Fruit fly (Drosophila melanogaster): ENCODE data around the gene mib1.
A peak's percentile ranks its signal among the peaks of the same experiment; 100 is the strongest.

Gene mib1

DNA sequence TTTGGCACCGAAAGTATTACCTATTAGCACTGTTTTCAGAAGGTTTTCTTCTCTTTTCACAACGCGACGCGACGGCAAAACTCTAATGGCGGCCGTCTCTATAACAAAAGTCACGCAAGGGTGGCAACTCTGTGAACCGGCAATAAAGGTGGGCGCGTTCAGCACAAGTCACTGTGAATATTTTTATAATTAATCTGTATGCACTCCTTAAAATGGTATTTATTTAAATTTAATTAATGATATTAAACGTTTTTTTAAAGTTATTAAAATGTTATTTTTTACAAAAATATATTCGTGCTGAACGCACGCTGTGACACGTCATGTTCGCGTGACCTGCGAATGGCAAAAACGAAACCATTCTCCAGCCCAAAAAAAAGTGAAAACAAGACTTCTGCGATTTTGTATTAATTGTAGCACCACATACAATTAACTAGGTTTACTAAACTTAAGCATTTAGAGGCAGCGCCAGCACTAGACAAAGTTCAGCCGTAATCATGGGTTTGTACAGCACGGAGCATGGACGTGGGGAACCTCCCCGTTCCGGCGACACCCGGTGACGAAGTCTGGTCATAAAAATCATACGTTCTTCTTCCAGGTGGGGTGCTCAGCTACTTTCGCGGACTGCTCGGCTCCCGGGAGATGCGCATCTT is 28.7 kb downstream of the mib1 start, which contains the start of the genes brm and Arl1:
Gene brm (minus strand): TSS at position 87 of the 650 bp plus-strand sequence.
Gene Arl1 (plus strand): TSS at position 353 of the 650 bp plus-strand sequence.
- TF ChIP-seq rn (GFP tag; IDR thresholded peaks at IDR 0.05) (peak; percentile 99), EcR (GFP tag; optimal IDR thresholded peaks at IDR 0.05) (peak; percentile 65), Pif1B (GFP tag; optimal IDR thresholded peaks at IDR 0.05) (peak; percentile 96), Pif1A (GFP tag; optimal IDR thresholded peaks at IDR 0.05) (no peak), CG4496 (GFP tag; IDR thresholded peaks at IDR 0.05) (peak; percentile 99), Snoo (tag; optimal IDR thresholded peaks at IDR 0.05) (peak; percentile 99), CG13204 (GFP tag; optimal IDR thresholded peaks at IDR 0.05) (peak; percentile 91), CG10348 (GFP tag; IDR thresholded peaks at IDR 0.05) (peak; percentile 96), CG17806 (tag; optimal IDR thresholded peaks at IDR 0.05) (peak; percentile 99), CG9948 (tag; optimal IDR thresholded peaks at IDR 0.05) (peak; percentile 98), Ets98B (GFP tag; IDR thresholded peaks at IDR 0.05) (peak; percentile 99), fd96Ca (GFP tag; IDR thresholded peaks at IDR 0.05) (peak; percentile 99), CG8159 (tag; optimal IDR thresholded peaks at IDR 0.05) (peak; percentile 98), gl (tag; optimal IDR thresholded peaks at IDR 0.05) (peak; percentile 92), CG32121 (GFP tag; IDR thresholded peaks at IDR 0.05) (peak; percentile 99), CG12605 (GFP tag; IDR thresholded peaks at IDR 0.05) (peak; percentile 98), CG14655 (GFP tag; optimal IDR thresholded peaks at IDR 0.05) (peak; percentile 99), CG15710 (tag; optimal IDR thresholded peaks at IDR 0.05) (peak; percentile 99), CG34367 (tag; optimal IDR thresholded peaks at IDR 0.05) (peak; percentile 96), CG8301 (tag; optimal IDR thresholded peaks at IDR 0.05) (peak; percentile 96), D1 (tag; optimal IDR thresholded peaks at IDR 0.05) (no peak)

DNA sequence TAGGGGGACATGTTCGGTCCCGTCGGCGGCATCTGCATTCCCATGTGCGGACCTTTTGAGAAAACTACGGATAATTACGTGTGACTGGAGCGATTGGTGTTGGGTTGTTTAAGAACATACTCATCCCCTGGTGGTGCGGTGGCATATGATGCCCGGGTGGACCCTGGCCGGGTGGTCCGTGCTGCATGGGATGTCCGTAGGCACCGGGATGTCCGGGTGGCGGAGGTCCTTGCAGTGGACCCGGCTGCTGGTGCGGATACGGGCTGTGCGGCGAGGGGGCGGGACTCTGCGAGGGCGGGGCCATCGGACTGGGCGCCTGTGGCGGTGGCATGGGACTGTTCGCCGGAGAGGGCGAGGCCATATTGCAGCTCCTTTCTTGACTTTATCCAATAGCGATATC is 29.5 kb downstream of the mib1 start:
- TF ChIP-seq CG15710 (tag; optimal IDR thresholded peaks at IDR 0.05) (no peak), CG13204 (GFP tag; optimal IDR thresholded peaks at IDR 0.05) (no peak), D1 (tag; optimal IDR thresholded peaks at IDR 0.05) (no peak), CG9948 (tag; optimal IDR thresholded peaks at IDR 0.05) (no peak), fd96Ca (GFP tag; IDR thresholded peaks at IDR 0.05) (no peak), CG17806 (tag; optimal IDR thresholded peaks at IDR 0.05) (no peak)

DNA sequence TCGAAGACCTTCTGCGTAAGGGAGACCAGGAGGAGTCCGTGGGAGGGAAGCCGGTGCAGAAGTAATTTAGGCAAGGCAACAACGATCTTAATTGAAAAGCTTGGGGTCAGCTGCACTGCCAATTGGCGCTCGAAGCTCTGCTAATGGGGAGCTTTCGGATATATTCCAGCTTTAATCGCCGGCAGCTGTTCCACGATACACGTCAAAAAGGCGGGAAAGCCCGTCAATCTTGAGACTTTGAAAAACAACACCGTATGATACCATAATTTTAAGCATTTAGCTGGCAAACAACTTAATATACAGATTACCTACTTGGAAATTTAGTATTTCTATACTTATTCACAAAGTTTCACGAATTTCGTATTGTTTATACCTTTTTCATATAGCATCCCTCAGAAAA is 30.2 kb downstream of the mib1 start:
- TF ChIP-seq CG8301 (tag; optimal IDR thresholded peaks at IDR 0.05) (no peak), CG12605 (GFP tag; IDR thresholded peaks at IDR 0.05) (no peak), rn (GFP tag; IDR thresholded peaks at IDR 0.05) (no peak), CG15710 (tag; optimal IDR thresholded peaks at IDR 0.05) (no peak), gl (tag; optimal IDR thresholded peaks at IDR 0.05) (no peak), CG32121 (GFP tag; IDR thresholded peaks at IDR 0.05) (no peak), CG4496 (GFP tag; IDR thresholded peaks at IDR 0.05) (no peak), CG8159 (tag; optimal IDR thresholded peaks at IDR 0.05) (no peak), CG14655 (GFP tag; optimal IDR thresholded peaks at IDR 0.05) (no peak), CG9948 (tag; optimal IDR thresholded peaks at IDR 0.05) (no peak), Pif1A (GFP tag; optimal IDR thresholded peaks at IDR 0.05) (no peak), CG34367 (tag; optimal IDR thresholded peaks at IDR 0.05) (no peak), Snoo (tag; optimal IDR thresholded peaks at IDR 0.05) (no peak), D1 (tag; optimal IDR thresholded peaks at IDR 0.05) (no peak), CG13204 (GFP tag; optimal IDR thresholded peaks at IDR 0.05) (no peak), CG17806 (tag; optimal IDR thresholded peaks at IDR 0.05) (no peak), Pif1B (GFP tag; optimal IDR thresholded peaks at IDR 0.05) (no peak)

DNA sequence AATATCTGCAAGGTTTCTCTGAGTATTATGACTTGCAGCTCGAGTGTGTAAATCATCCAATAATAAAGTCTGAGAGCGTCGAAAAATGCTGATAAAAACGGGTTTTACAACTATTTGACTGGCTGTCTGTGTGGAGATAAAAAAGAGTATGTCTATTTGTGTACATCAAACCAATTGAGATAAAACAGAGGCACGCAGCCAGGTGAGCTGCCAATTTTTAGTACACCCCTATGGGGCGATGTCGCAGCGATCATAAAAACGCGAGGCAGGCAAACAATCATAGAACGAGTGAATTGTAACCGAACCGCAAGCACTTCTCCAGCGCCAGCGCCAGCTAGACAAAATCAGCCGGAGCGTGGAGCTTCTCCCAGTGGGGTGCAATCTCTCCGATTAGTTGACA is 31.7 kb downstream of the mib1 start, which contains the start of gene CG17027:
Gene CG17027 (plus strand): TSS at position 189 of the 400 bp plus-strand sequence.
- TF ChIP-seq CG14655 (GFP tag; optimal IDR thresholded peaks at IDR 0.05), result no peak
- no peak for TF ChIP-seq CG15710 (tag; optimal IDR thresholded peaks at IDR 0.05)
- TF ChIP-seq CG32121 (GFP tag; IDR thresholded peaks at IDR 0.05), result no peak
- no peak for TF ChIP-seq CG34367 (tag; optimal IDR thresholded peaks at IDR 0.05)
- no peak for TF ChIP-seq gl (tag; optimal IDR thresholded peaks at IDR 0.05)
- TF ChIP-seq Ets98B (GFP tag; IDR thresholded peaks at IDR 0.05), result no peak
- TF ChIP-seq EcR (GFP tag; optimal IDR thresholded peaks at IDR 0.05), result no peak
- TF ChIP-seq CG8159 (tag; optimal IDR thresholded peaks at IDR 0.05), result no peak
- TF ChIP-seq rn (GFP tag; IDR thresholded peaks at IDR 0.05), result no peak
- TF ChIP-seq CG12605 (GFP tag; IDR thresholded peaks at IDR 0.05), result no peak
- TF ChIP-seq CG10348 (GFP tag; IDR thresholded peaks at IDR 0.05), result no peak
- TF ChIP-seq CG4496 (GFP tag; IDR thresholded peaks at IDR 0.05), result no peak
- no peak for TF ChIP-seq CG9948 (tag; optimal IDR thresholded peaks at IDR 0.05)
- TF ChIP-seq D1 (tag; optimal IDR thresholded peaks at IDR 0.05), result no peak

DNA sequence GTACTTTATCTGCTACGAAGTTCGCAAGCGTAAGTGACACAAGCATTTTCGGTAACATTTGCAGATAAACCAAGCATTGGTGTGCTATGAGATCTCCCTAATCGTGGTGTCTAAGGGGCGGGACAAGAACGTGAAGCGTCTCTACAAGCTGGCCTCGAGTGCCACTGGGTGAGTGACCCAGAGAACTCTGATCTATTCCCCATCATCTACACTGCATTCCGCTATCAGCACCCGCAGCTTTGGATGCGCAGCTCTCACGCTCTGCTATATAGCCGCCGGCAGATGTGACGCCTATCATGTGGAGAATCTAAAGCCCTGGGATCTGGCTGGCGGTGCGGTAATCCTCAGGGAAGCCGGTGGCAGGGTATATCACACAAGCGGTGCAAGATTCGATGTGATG is 32.4 kb downstream of the mib1 start:
- TF ChIP-seq CG14655 (GFP tag; optimal IDR thresholded peaks at IDR 0.05), result no peak
- no peak for TF ChIP-seq Ets98B (GFP tag; IDR thresholded peaks at IDR 0.05)
- TF ChIP-seq rn (GFP tag; IDR thresholded peaks at IDR 0.05), result no peak
- no peak for TF ChIP-seq fd96Ca (GFP tag; IDR thresholded peaks at IDR 0.05)
- TF ChIP-seq EcR (GFP tag; optimal IDR thresholded peaks at IDR 0.05), result peak; percentile 46

DNA sequence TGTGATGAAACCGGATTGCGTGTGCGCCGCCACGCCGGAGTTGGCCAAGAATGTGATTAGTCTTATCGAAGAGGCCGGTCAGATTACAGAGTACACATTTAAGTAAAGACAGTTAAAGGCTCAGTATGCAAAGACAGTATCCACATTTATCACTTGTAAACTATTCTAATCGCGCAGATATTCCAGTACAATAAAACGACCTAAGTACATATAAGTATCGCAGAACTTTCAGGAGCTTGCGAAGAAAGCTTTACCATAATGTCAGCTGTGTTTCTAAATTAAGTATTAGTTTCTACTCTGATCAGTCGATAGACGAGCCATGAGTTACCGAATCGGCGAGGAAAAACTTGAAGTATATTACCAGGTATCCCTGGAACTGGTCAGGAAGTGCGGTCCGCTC is 33.4 kb downstream of the mib1 start, which contains the start of gene CG17028:
Gene CG17028 (plus strand): TSS at position 301 of the 400 bp plus-strand sequence.
- no peak for TF ChIP-seq CG13204 (GFP tag; optimal IDR thresholded peaks at IDR 0.05)
- no peak for TF ChIP-seq Ets98B (GFP tag; IDR thresholded peaks at IDR 0.05)
- no peak for TF ChIP-seq Pif1A (GFP tag; optimal IDR thresholded peaks at IDR 0.05)
- no peak for TF ChIP-seq CG8301 (tag; optimal IDR thresholded peaks at IDR 0.05)
- no peak for TF ChIP-seq CG14655 (GFP tag; optimal IDR thresholded peaks at IDR 0.05)
- TF ChIP-seq CG17806 (tag; optimal IDR thresholded peaks at IDR 0.05), result no peak
- no peak for TF ChIP-seq CG15710 (tag; optimal IDR thresholded peaks at IDR 0.05)
- no peak for TF ChIP-seq EcR (GFP tag; optimal IDR thresholded peaks at IDR 0.05)
- no peak for TF ChIP-seq rn (GFP tag; IDR thresholded peaks at IDR 0.05)
- TF ChIP-seq fd96Ca (GFP tag; IDR thresholded peaks at IDR 0.05), result no peak
- TF ChIP-seq CG12605 (GFP tag; IDR thresholded peaks at IDR 0.05), result no peak

Data from whole organism, pupa.